Fruit fly (Drosophila melanogaster) whole organism: ENCODE data around the gene CG31174.

Experiments
- CG8478 ChIP-seq: fragments of >200 bp; optimal IDR thresholded peaks from 2 replicates; lab custom pipeline; 2018; ENCODE audit warnings: inconsistent platforms
- Dll ChIP-seq: fragments of >200 bp; optimal IDR thresholded peaks from 2 replicates; lab custom pipeline; 2017
- EcR ChIP-seq, 2 experiments: fragments of >200 bp; optimal IDR thresholded peaks; 2 replicates each; lab custom pipeline; 2017; ENCODE audit warnings: missing biosample characterization in 2 of 2, missing genetic modification characterization in 2 of 2, missing genetic modification reagents in 2 of 2
- pan ChIP-seq: fragments of >200 bp; optimal IDR thresholded peaks from 2 replicates; lab custom pipeline; 2017
- psq ChIP-seq: fragments of >200 bp; optimal IDR thresholded peaks from 2 replicates; lab custom pipeline; 2017
- usp ChIP-seq: fragments of >200 bp; optimal IDR thresholded peaks from 2 replicates; lab custom pipeline; 2017; ENCODE audit warnings: missing biosample characterization, missing genetic modification characterization, mixed read lengths

CG31174 gene

DNA sequence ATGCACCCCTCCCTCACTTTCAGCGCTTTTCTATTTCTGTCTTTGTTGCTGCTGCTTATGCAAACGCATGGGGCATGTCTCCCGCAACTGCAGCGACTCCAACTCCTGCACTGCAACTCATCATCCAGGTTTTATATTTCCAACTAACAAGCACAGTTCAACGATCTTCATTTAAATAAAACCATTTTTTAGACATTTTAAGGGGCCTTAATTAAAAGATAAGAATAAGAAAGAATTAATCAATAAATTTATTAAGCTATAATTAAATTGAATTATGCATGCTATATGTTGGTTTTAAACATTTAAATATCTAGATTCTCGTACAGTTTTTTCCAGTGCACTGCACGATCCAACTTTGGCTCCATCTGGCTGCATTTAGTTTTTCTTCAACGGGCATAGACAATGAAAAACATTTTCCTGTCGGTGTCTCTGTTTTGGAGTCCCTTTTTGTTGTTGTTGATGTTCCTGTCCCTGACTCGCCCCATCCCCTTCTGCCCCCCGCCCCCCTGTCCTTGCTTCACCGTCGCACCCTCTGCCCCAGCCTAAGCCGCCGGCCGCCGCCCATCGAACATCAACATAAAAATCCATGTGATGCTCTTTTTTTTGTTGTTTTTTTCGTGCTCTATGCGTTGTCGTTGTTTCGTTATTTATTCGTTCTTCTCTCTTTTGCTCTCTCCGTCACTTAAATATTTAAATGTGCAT lies 40.4 kb downstream of the CG31174 start:
- TF ChIP-seq usp (no peak), psq (lab: Kevin White, UChicago) (no peak), Dll (lab: Kevin White, UChicago) (no peak), CG8478 (lab: Kevin White, UChicago) (no peak), EcR (GFP tag; optimal IDR thresholded peaks at IDR 0.05; lab: Kevin White, UChicago) (no peak), pan (no peak)

- TF ChIP-seq Dll (lab: Kevin White, UChicago) (no peak), pan (peak; percentile 26)
Measured at dm6 chr3R:21828040-21828526, 41.2 kb downstream of the CG31174 start.

DNA sequence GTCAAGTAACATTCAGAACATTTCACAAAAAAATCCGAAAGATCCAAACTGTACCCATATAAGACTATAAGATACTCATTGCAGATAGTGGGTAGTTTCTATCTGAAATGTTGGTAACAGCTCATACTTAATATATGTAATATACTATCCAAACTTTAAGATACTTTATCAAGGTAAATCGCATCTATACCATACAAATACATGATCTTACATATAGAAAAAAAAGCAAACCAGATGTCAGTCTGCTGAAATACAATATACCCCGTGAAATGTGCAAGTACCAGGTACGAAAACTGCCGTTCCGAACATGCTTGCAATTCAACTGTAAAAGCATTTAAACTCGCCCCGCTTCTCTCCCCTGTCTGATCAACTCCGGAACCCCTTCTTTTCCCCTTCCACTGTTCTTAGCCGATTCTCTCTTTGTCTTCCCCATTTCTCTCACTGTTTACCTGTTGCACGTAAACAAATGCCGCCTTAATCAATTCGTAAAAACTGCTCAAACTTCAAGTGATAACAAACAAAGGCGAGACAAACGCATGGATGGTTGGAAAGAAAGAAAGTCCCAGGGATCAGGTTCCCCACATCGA lies 41.8 kb downstream of the CG31174 start:
- TF ChIP-seq usp (no peak), EcR (GFP tag; optimal IDR thresholded peaks at IDR 0.05; lab: Kevin White, UChicago) (peak in 1 of 2 experiments; percentile 10), Dll (lab: Kevin White, UChicago) (no peak), CG8478 (lab: Kevin White, UChicago) (no peak), psq (lab: Kevin White, UChicago) (no peak), pan (peak; percentile 81)

DNA sequence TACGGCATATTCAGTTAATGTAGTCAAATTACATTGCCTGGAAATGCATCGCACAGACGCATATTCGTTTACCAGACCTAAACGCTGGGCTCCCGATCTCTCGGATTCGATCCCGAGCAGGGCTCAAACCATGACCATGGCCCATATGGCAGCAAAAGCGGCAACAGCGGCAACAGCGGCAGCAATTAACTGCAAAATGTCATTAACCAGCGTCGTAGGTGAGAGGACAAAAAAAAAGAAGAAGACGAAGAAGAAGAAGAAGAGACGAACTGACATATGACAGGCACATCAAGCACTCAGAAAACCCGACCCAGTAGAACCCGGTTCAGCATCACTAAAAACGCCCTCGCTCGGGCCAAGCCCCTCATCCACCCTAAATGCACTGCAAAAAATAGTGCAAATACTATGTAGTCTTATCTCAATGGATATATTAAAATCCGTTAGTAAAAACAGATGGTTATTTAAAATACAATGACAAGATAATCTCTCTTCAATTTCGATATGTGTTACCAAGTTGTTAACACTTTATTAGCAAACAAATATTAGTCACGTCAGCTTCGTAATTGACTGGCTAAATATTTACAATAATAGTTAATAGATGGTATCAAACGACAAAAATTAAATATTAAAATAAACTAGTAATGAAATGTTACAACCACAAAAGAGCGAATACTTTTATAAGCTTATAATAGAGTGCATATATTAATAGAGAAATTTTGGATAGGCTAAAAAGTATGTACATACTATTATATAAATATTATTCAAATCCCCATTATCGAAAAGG lies 43.3 kb downstream of the CG31174 start:
- TF ChIP-seq psq (lab: Kevin White, UChicago) (no peak), EcR (GFP tag; optimal IDR thresholded peaks at IDR 0.05; lab: Kevin White, UChicago) (no peak), pan (no peak), CG8478 (lab: Kevin White, UChicago) (no peak), usp (no peak), Dll (lab: Kevin White, UChicago) (no peak)

DNA sequence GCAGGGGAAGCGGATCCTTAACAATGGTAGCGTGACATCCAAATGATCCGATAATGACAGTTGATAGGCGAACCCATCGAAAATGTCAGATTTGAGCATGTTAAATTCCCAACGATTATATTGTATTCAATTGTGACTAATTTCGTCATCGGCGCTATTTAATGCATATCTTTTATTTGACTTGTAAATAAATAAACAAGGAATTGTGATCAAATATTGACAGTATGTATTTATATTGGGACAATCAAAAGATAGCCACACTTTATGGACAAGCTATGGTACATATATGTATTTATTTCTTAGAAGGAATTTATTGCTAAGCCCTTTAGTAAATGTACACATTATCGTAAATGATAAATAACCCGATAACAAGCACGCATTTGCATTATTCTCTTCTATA lies 44.2 kb downstream of the CG31174 start:
- TF ChIP-seq pan (no peak), usp (no peak), EcR (GFP tag; optimal IDR thresholded peaks at IDR 0.05; lab: Kevin White, UChicago) (no peak), psq (lab: Kevin White, UChicago) (no peak), Dll (lab: Kevin White, UChicago) (no peak), CG8478 (lab: Kevin White, UChicago) (no peak)

DNA sequence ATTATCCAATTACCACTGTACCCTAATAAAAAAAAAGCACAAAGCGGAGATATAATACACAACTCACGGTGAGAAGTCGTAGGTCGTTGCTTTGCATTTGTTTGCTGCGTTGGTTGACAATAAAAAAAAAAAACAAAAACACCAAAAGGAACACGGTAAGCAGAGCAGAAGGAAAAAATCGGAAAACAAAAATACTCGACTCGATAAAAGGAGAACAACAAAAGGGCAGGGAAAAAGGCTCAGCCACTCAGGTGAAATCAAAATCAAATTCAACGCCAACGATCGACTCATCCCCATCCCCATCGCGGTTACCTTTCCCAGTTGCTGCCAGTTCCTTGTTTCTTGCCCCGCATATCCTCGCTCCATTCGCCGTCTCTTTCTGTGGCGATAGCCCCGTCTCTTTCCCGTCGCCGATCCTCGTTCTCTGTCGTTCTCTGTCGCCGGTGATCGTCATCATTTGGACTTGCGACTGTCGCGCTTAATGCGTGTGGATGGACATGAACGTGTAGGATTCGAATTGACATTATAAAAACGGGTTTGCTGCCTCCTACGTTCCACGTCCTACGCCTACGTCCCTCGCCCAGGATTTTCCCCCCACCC lies 44.8 kb downstream of the CG31174 start:
- TF ChIP-seq Dll (lab: Kevin White, UChicago) (no peak), EcR (GFP tag; optimal IDR thresholded peaks at IDR 0.05; lab: Kevin White, UChicago) (no peak), psq (lab: Kevin White, UChicago) (no peak), CG8478 (lab: Kevin White, UChicago) (no peak), pan (no peak), usp (no peak)

dm6 chr3R:21823699-21824406 lies 45.5 kb downstream of the CG31174 start:
- TF ChIP-seq Dll (lab: Kevin White, UChicago), result no peak
- no peak for TF ChIP-seq psq (lab: Kevin White, UChicago)
- no peak for TF ChIP-seq usp
- no peak for TF ChIP-seq EcR (GFP tag; optimal IDR thresholded peaks at IDR 0.05; lab: Kevin White, UChicago)
- no peak for TF ChIP-seq pan
- no peak for TF ChIP-seq CG8478 (lab: Kevin White, UChicago)

dm6 chr3R:21823076-21823475 lies 46.2 kb downstream of the CG31174 start:
- TF ChIP-seq EcR (GFP tag; optimal IDR thresholded peaks at IDR 0.05; lab: Kevin White, UChicago) (no peak), pan (no peak), CG8478 (lab: Kevin White, UChicago) (no peak), usp (no peak), psq (lab: Kevin White, UChicago) (no peak), Dll (lab: Kevin White, UChicago) (no peak)

DNA sequence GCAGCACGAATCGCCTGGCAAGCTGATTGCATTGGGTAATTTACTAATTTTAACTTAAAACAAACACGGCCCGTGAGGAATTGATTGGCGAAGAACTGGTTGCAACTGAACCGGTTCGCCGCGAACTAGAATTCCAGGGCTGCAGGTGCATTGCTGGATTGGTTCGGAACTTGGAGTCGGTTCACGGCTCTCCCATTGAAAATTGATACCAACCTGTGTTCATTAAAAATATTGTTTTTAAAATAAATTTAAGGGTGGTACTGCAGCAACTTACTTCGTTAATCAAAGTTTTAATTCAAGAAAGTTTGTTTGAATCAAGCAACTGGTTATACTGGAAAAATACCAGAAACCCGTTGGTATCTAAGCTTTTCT lies 46.8 kb downstream of the CG31174 start, which contains the start of gene CASK:
Gene CASK (minus strand): TSS at position 113 of the 372 bp plus-strand sequence.
- no peak for TF ChIP-seq Dll (lab: Kevin White, UChicago)
- no peak for TF ChIP-seq CG8478 (lab: Kevin White, UChicago)
- TF ChIP-seq EcR (GFP tag; optimal IDR thresholded peaks at IDR 0.05; lab: Kevin White, UChicago), result no peak
- no peak for TF ChIP-seq psq (lab: Kevin White, UChicago)
- no peak for TF ChIP-seq usp
- no peak for TF ChIP-seq pan

- TF ChIP-seq psq (lab: Kevin White, UChicago) (no peak), usp (no peak), EcR (GFP tag; optimal IDR thresholded peaks at IDR 0.05; lab: Kevin White, UChicago) (no peak), pan (no peak), CG8478 (lab: Kevin White, UChicago) (no peak), Dll (lab: Kevin White, UChicago) (no peak)
Measured at dm6 chr3R:21821684-21822561, 47.4 kb downstream of the CG31174 start.
